Worm (Caenorhabditis elegans): ENCODE results near the gene grl-14.

ce11 chrV:20868329-20868728, 43.0 kb downstream of the grl-14 start, which contains the start of gene F31D4.8:
- TF ChIP-seq hmg-4 (GFP tag; optimal IDR thresholded peaks at IDR 0.05) (no peak), pes-1 (GFP tag; IDR thresholded peaks at IDR 0.05) (no peak), hmbx-1 (tag; optimal IDR thresholded peaks at IDR 0.05) (no peak)

Data from whole organism, early embryonic.